Fruit fly (Drosophila melanogaster) whole organism, embryonic: Measurements from ENCODE around the gene Ir25a.

Source experiments
- Atf3 ChIP-seq: fragments of 200-800 bp; sonication (Bioruptor generic); optimal IDR thresholded peaks from 3 replicates; lab custom pipeline; 2016; ENCODE audit warnings: missing biosample characterization, missing genetic modification characterization
- BEAF-32 ChIP-seq: fragments of 200-800 bp; sonication (Bioruptor generic); optimal IDR thresholded peaks from 3 replicates; lab custom pipeline; 2017; ENCODE audit warnings: missing biosample characterization, missing genetic modification characterization, mild to moderate bottlenecking, moderate library complexity, missing genetic modification reagents
- Bdp1 ChIP-seq: fragments of 200-800 bp; sonication (Bioruptor generic); optimal IDR thresholded peaks from 3 replicates; lab custom pipeline; 2016; ENCODE audit warnings: missing biosample characterization, missing genetic modification characterization
- CG11696 ChIP-seq: fragments of 200-800 bp; sonication (Bioruptor generic); IDR thresholded peaks from 2 replicates; pipeline ENCODE4 v1.3.6; 2022; ENCODE audit warnings: missing biosample characterization, missing genetic modification characterization
- CG13287 ChIP-seq: fragments of 200-800 bp; sonication (Bioruptor generic); IDR thresholded peaks from 2 replicates; pipeline ENCODE4 v1.3.6; 2022; ENCODE audit warnings: missing biosample characterization, missing genetic modification characterization; ENCODE audit not compliant: partially characterized antibody
- CG15514 ChIP-seq: fragments of 200-800 bp; sonication (Bioruptor generic); optimal IDR thresholded peaks from 3 replicates; lab custom pipeline; 2017; ENCODE audit warnings: missing biosample characterization, missing genetic modification characterization, mild to moderate bottlenecking, moderate library complexity, missing genetic modification reagents
- CG16813 ChIP-seq: fragments of 200-800 bp; sonication (Bioruptor generic); IDR thresholded peaks from 3 replicates; pipeline ENCODE4 v1.3.6; 2022; ENCODE audit warnings: missing biosample characterization, missing genetic modification characterization; ENCODE audit not compliant: partially characterized antibody
- CG17359 ChIP-seq: fragments of 200-800 bp; sonication (Bioruptor generic); optimal IDR thresholded peaks from 3 replicates; lab custom pipeline; 2018; ENCODE audit warnings: missing biosample characterization, mild to moderate bottlenecking, missing genetic modification characterization, moderate library complexity
- CG18599 ChIP-seq: fragments of 200-800 bp; sonication (Bioruptor generic); optimal IDR thresholded peaks from 3 replicates; lab custom pipeline; 2017; ENCODE audit warnings: missing biosample characterization, missing genetic modification characterization, mild to moderate bottlenecking, moderate library complexity, missing genetic modification reagents
- CG2678 ChIP-seq: fragments of 200-800 bp; sonication (Bioruptor generic); optimal IDR thresholded peaks from 3 replicates; lab custom pipeline; 2019; ENCODE audit warnings: missing biosample characterization, mild to moderate bottlenecking, missing genetic modification characterization, moderate library complexity
- CG2712 ChIP-seq: fragments of 200-800 bp; optimal IDR thresholded peaks from 3 replicates; lab custom pipeline; 2019; ENCODE audit warnings: missing biosample characterization, mild to moderate bottlenecking, missing genetic modification characterization, moderate library complexity
- CG30431 ChIP-seq: fragments of 200-800 bp; sonication (Bioruptor generic); optimal IDR thresholded peaks from 2 replicates; lab custom pipeline; 2017; ENCODE audit warnings: missing biosample characterization, missing genetic modification characterization
- CG31365 ChIP-seq: fragments of 200-800 bp; sonication (Bioruptor generic); optimal IDR thresholded peaks from 2 replicates; lab custom pipeline; 2018; ENCODE audit warnings: missing biosample characterization, mild to moderate bottlenecking, missing genetic modification characterization
- CG6813 ChIP-seq: fragments of 200-800 bp; sonication (Bioruptor generic); optimal IDR thresholded peaks from 2 replicates; lab custom pipeline; 2017; ENCODE audit warnings: missing biosample characterization, missing genetic modification characterization, mild to moderate bottlenecking, moderate library complexity, missing genetic modification reagents
- CG7963 ChIP-seq: fragments of 200-800 bp; sonication (Bioruptor generic); IDR thresholded peaks from 3 replicates; pipeline ENCODE4 v1.3.6; 2022; ENCODE audit warnings: missing biosample characterization, missing genetic modification characterization; ENCODE audit not compliant: partially characterized antibody
- CG8944 ChIP-seq: fragments of 200-800 bp; sonication (Bioruptor generic); optimal IDR thresholded peaks from 3 replicates; lab custom pipeline; 2016; ENCODE audit warnings: missing biosample characterization, missing genetic modification characterization
- CG9817 ChIP-seq: fragments of 200-800 bp; sonication (Bioruptor generic); optimal IDR thresholded peaks from 2 replicates; lab custom pipeline; 2018; ENCODE audit warnings: missing biosample characterization, mild to moderate bottlenecking, missing genetic modification characterization, moderate library complexity
- CkIIα-i1 ChIP-seq: fragments of 200-800 bp; sonication (Bioruptor generic); IDR thresholded peaks from 2 replicates; pipeline ENCODE4 v1.3.6; 2022; ENCODE audit warnings: missing biosample characterization, missing genetic modification characterization
- Dbx ChIP-seq: fragments of 200-800 bp; sonication (Bioruptor generic); IDR thresholded peaks from 3 replicates; pipeline ENCODE4 v1.3.6; 2022; ENCODE audit warnings: missing biosample characterization, missing genetic modification characterization
- Dref ChIP-seq: fragments of 200-800 bp; sonication (Bioruptor generic); IDR thresholded peaks from 2 replicates; pipeline ENCODE4 v1.3.6; 2022; ENCODE audit warnings: missing biosample characterization, missing genetic modification characterization
- Hmr ChIP-seq: fragments of 200-800 bp; sonication (Bioruptor generic); optimal IDR thresholded peaks from 3 replicates; lab custom pipeline; 2017; ENCODE audit warnings: mild to moderate bottlenecking, missing biosample characterization, missing genetic modification reagents, missing genetic modification characterization
- Kr ChIP-seq: fragments of 200-800 bp; sonication (Bioruptor generic); optimal IDR thresholded peaks from 2 replicates; lab custom pipeline; 2017; ENCODE audit warnings: missing biosample characterization, mild to moderate bottlenecking, missing genetic modification characterization
- Lhr ChIP-seq: fragments of 200-800 bp; sonication (Bioruptor generic); optimal IDR thresholded peaks from 3 replicates; lab custom pipeline; 2017; ENCODE audit warnings: mild to moderate bottlenecking, missing biosample characterization, missing genetic modification reagents, missing genetic modification characterization
- MESR4 ChIP-seq: fragments of 200-800 bp; sonication (Bioruptor generic); optimal IDR thresholded peaks from 2 replicates; lab custom pipeline; 2018; ENCODE audit warnings: missing biosample characterization, mild to moderate bottlenecking, missing genetic modification characterization, moderate library complexity
- Med ChIP-seq: fragments of 200-800 bp; sonication (Bioruptor generic); peaks from one replicate; lab custom pipeline; 2016; ENCODE audit warnings: missing biosample characterization, missing genetic modification characterization, mild to moderate bottlenecking, inconsistent platforms, moderate library complexity
- Oaz ChIP-seq: fragments of 200-800 bp; sonication (Bioruptor generic); IDR thresholded peaks from 2 replicates; pipeline ENCODE4 v1.3.6; 2022; ENCODE audit warnings: missing biosample characterization, missing genetic modification characterization
- Spps ChIP-seq: fragments of 200-800 bp; sonication (Bioruptor generic); optimal IDR thresholded peaks from 2 replicates; lab custom pipeline; 2018; ENCODE audit warnings: missing biosample characterization, mild to moderate bottlenecking, missing genetic modification characterization
- Sry-β ChIP-seq: fragments of 200-800 bp; sonication (Bioruptor generic); optimal IDR thresholded peaks from 2 replicates; lab custom pipeline; 2018; ENCODE audit warnings: missing biosample characterization, mild to moderate bottlenecking, missing genetic modification characterization, moderate library complexity
- Sry-δ ChIP-seq: fragments of 200-800 bp; sonication (Bioruptor generic); optimal IDR thresholded peaks from 2 replicates; lab custom pipeline; 2016; ENCODE audit warnings: missing biosample characterization, missing genetic modification characterization
- Ssrp ChIP-seq: fragments of 200-800 bp; sonication (Bioruptor generic); optimal IDR thresholded peaks from 2 replicates; lab custom pipeline; 2018; ENCODE audit warnings: missing biosample characterization, mild to moderate bottlenecking, missing genetic modification characterization, moderate library complexity
- amos ChIP-seq: fragments of 200-800 bp; sonication (Bioruptor generic); IDR thresholded peaks from 2 replicates; pipeline ENCODE4 v1.3.6; 2022; ENCODE audit warnings: missing biosample characterization, missing genetic modification characterization; ENCODE audit not compliant: partially characterized antibody
- ash1 ChIP-seq: fragments of 200-800 bp; sonication (Bioruptor generic); optimal IDR thresholded peaks from 2 replicates; lab custom pipeline; 2018; ENCODE audit warnings: missing biosample characterization, mild to moderate bottlenecking, missing genetic modification characterization
- bowl ChIP-seq: fragments of 200-800 bp; sonication (Bioruptor generic); IDR thresholded peaks from 2 replicates; pipeline ENCODE4 v1.3.6; 2022; ENCODE audit warnings: missing biosample characterization, missing genetic modification characterization
- cad ChIP-seq: fragments of >200 bp; optimal IDR thresholded peaks from 2 replicates; lab custom pipeline; 2017; ENCODE audit warnings: missing biosample characterization, missing genetic modification characterization
- croc ChIP-seq: fragments of 200-800 bp; sonication (Bioruptor generic); conservative IDR thresholded peaks from 3 replicates; pipeline ENCODE4 v1.3.6; 2022; ENCODE audit warnings: missing biosample characterization, missing genetic modification characterization
- dmrt99B ChIP-seq: fragments of 200-800 bp; sonication (Bioruptor generic); optimal IDR thresholded peaks from 2 replicates; lab custom pipeline; 2018; ENCODE audit warnings: missing biosample characterization, mild to moderate bottlenecking, missing genetic modification characterization, moderate library complexity
- h ChIP-seq: fragments of >200 bp; optimal IDR thresholded peaks from 2 replicates; lab custom pipeline; 2017
- lmd ChIP-seq: fragments of 200-800 bp; sonication (Bioruptor generic); IDR thresholded peaks from 2 replicates; pipeline ENCODE4 v1.3.6; 2022; ENCODE audit warnings: missing biosample characterization, missing genetic modification characterization
- luna ChIP-seq: fragments of 200-800 bp; sonication (Bioruptor generic); optimal IDR thresholded peaks from 2 replicates; lab custom pipeline; 2016; ENCODE audit warnings: missing biosample characterization, missing genetic modification characterization
- nerfin-2 ChIP-seq: fragments of 200-800 bp; sonication (Bioruptor generic); IDR thresholded peaks from 2 replicates; pipeline ENCODE4 v1.3.6; 2022; ENCODE audit warnings: missing biosample characterization, missing genetic modification characterization; ENCODE audit not compliant: partially characterized antibody
- nom ChIP-seq: fragments of 200-800 bp; sonication (Bioruptor generic); optimal IDR thresholded peaks from 2 replicates; lab custom pipeline; 2017; ENCODE audit warnings: missing biosample characterization, missing genetic modification characterization, mild to moderate bottlenecking, moderate library complexity, missing genetic modification reagents
- pho ChIP-seq: fragments of 200-800 bp; sonication (Bioruptor generic); optimal IDR thresholded peaks from 2 replicates; lab custom pipeline; 2016; ENCODE audit warnings: missing biosample characterization, missing genetic modification characterization
- sd ChIP-seq: fragments of 200-800 bp; sonication (Bioruptor generic); optimal IDR thresholded peaks from 3 replicates; lab custom pipeline; 2018; ENCODE audit warnings: missing biosample characterization, mild to moderate bottlenecking, missing genetic modification characterization, moderate library complexity
- shn ChIP-seq: fragments of 200-800 bp; sonication (Bioruptor generic); optimal IDR thresholded peaks from 3 replicates; lab custom pipeline; 2016; ENCODE audit warnings: missing biosample characterization, missing genetic modification characterization
- slbo ChIP-seq: fragments of 200-800 bp; sonication (Bioruptor generic); IDR thresholded peaks from 2 replicates; pipeline ENCODE4 v1.3.6; 2022; ENCODE audit warnings: missing biosample characterization, missing genetic modification characterization
- so ChIP-seq: fragments of 200-800 bp; sonication (Bioruptor generic); IDR thresholded peaks from 3 replicates; pipeline ENCODE4 v1.3.6; 2022; ENCODE audit warnings: missing biosample characterization, missing genetic modification characterization
- tin ChIP-seq: fragments of 200-800 bp; sonication (Bioruptor generic); optimal IDR thresholded peaks from 3 replicates; lab custom pipeline; 2016; ENCODE audit warnings: missing biosample characterization, missing genetic modification characterization
- tna ChIP-seq: fragments of 200-800 bp; sonication (Bioruptor generic); IDR thresholded peaks from 2 replicates; pipeline ENCODE4 v1.3.6; 2022; ENCODE audit warnings: missing biosample characterization, missing genetic modification characterization; ENCODE audit not compliant: partially characterized antibody
- yki ChIP-seq: fragments of >200 bp; optimal IDR thresholded peaks from 3 replicates; lab custom pipeline; 2018
- zen2 ChIP-seq: fragments of 200-800 bp; sonication (Bioruptor generic); IDR thresholded peaks from 3 replicates; pipeline ENCODE4 v1.3.6; 2022; ENCODE audit warnings: missing biosample characterization, missing genetic modification characterization; ENCODE audit not compliant: partially characterized antibody
- zfh1 ChIP-seq: fragments of 200-800 bp; sonication (Bioruptor generic); IDR thresholded peaks from 3 replicates; pipeline ENCODE4 v1.3.6; 2022; ENCODE audit warnings: missing biosample characterization, missing genetic modification characterization

Gene Ir25a

DNA sequence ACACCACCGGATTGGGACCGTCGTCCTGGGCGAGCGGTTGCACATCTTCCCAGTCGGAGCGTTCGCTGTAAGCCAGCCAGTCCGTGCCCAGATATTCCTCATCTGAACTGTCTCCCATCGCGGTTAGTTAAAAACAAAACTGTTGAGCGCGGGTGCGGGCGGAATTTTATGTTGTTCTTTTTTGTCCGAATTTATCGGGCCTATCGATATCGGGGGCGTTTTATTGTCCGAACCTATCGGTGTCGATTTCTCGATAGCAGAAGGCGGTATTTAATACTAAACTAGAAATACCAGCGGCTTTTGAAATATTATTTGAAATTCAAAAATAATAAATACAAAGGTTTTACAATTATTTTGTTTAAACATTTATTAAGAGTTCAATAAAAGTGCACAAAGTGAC, 4.6 kb downstream of the Ir25a start, which contains the start of gene Fnta (continued):
- no peak for TF ChIP-seq lmd (GFP tag; lab: Robert Waterston, UW)
- TF ChIP-seq Sry-δ, result no peak
- TF ChIP-seq CG16813 (GFP tag; lab: Robert Waterston, UW), result peak; percentile 75
- no peak for TF ChIP-seq CG18599
- peak; percentile 97 for TF ChIP-seq nerfin-2 (GFP tag; lab: Robert Waterston, UW)
- TF ChIP-seq CG6813 (GFP tag; lab: Kevin White, UChicago), result no peak
- peak; percentile 86; the same call in 2 of the 3 replicates for TF ChIP-seq CG7963 (GFP tag; lab: Robert Waterston, UW)
- TF ChIP-seq CG15514 (GFP tag; lab: Kevin White, UChicago), result peak; percentile 35
- peak; percentile 86 for TF ChIP-seq Dref (GFP tag; lab: Robert Waterston, UW)
- TF ChIP-seq Med (GFP tag; lab: Kevin White, UChicago), result peak; percentile 8
- TF ChIP-seq BEAF-32 (GFP tag; lab: Kevin White, UChicago), result peak; percentile 54
- no peak for TF ChIP-seq CG30431 (GFP tag; lab: Kevin White, UChicago)
- TF ChIP-seq zen2 (GFP tag; lab: Robert Waterston, UW), result peak; percentile 92
- TF ChIP-seq CG11696 (GFP tag; lab: Robert Waterston, UW), result no peak
- TF ChIP-seq CG13287 (GFP tag; lab: Robert Waterston, UW), result peak; percentile 88
- no peak for TF ChIP-seq Hmr
- TF ChIP-seq Lhr (GFP tag; lab: Kevin White, UChicago), result no peak
- peak; percentile 97 for TF ChIP-seq tna (GFP tag; lab: Robert Waterston, UW)
- TF ChIP-seq nom, result peak; percentile 4
- no peak for TF ChIP-seq Sry-β
- TF ChIP-seq CG2712 (tag; lab: Kevin White, UChicago), result no peak

- TF ChIP-seq CG9817 (tag; lab: Kevin White, UChicago) (peak; percentile 5), ash1 (GFP tag; lab: Kevin White, UChicago) (no peak), CG2678 (tag; lab: Kevin White, UChicago) (no peak), dmrt99B (no peak), MESR4 (GFP tag; lab: Kevin White, UChicago) (no peak), sd (tag; lab: Kevin White, UChicago) (peak; percentile 25), CG31365 (tag; lab: Kevin White, UChicago) (no peak), tin (no peak), shn (GFP tag; lab: Kevin White, UChicago) (no peak), Oaz (GFP tag; lab: Robert Waterston, UW) (no peak), slbo (GFP tag; lab: Robert Waterston, UW) (no peak), bowl (GFP tag; lab: Robert Waterston, UW) (no peak), so (GFP tag; lab: Robert Waterston, UW) (0 out of 3 replicates have a peak, but pooled peaks have one; percentile 50), pho (GFP tag; lab: Kevin White, UChicago) (no peak), luna (no peak), CG17359 (tag; lab: Kevin White, UChicago) (peak; percentile 22), croc (no peak), yki (lab: Kevin White, UChicago) (no peak), Spps (tag; lab: Kevin White, UChicago) (no peak), Kr (GFP tag; lab: Kevin White, UChicago) (no peak), Dbx (GFP tag; lab: Robert Waterston, UW) (no peak), Bdp1 (GFP tag; lab: Kevin White, UChicago) (no peak), amos (GFP tag; lab: Robert Waterston, UW) (no peak), zfh1 (no peak), cad (GFP tag; lab: Kevin White, UChicago) (no peak), Atf3 (GFP tag; lab: Kevin White, UChicago) (no peak), Ssrp (tag; lab: Kevin White, UChicago) (no peak), CkIIα-i1 (GFP tag; lab: Robert Waterston, UW) (no peak), CG8944 (no peak), h (lab: Kevin White, UChicago) (no peak), CG13287 (GFP tag; lab: Robert Waterston, UW) (no peak)
Observed at dm6 chr2L:4829040-4829439, 6.1 kb downstream of the Ir25a start.
